Fruit fly (Drosophila melanogaster) whole organism, embryonic: ENCODE results near the gene AlkB.

Experiments
- BEAF-32 ChIP-seq: fragments of 200-800 bp; sonication (Bioruptor generic); optimal IDR thresholded peaks from 3 replicates; lab custom pipeline; 2017; ENCODE audit warnings: missing biosample characterization, missing genetic modification characterization, mild to moderate bottlenecking, moderate library complexity, missing genetic modification reagents
- Bgb ChIP-seq: fragments of 200-800 bp; sonication (Bioruptor generic); IDR thresholded peaks from 2 replicates; pipeline ENCODE4 v1.3.6; 2022; ENCODE audit warnings: missing biosample characterization, missing genetic modification characterization; ENCODE audit not compliant: partially characterized antibody
- CG12299 ChIP-seq: fragments of 200-800 bp; sonication (Bioruptor generic); optimal IDR thresholded peaks from 2 replicates; lab custom pipeline; 2018; ENCODE audit warnings: missing biosample characterization, mild to moderate bottlenecking, missing genetic modification characterization
- CG12659 ChIP-seq: fragments of 200-800 bp; sonication (Bioruptor generic); optimal IDR thresholded peaks from 3 replicates; lab custom pipeline; 2017; ENCODE audit warnings: mild to moderate bottlenecking, missing biosample characterization, missing genetic modification reagents, missing genetic modification characterization
- CG13287 ChIP-seq: fragments of 200-800 bp; sonication (Bioruptor generic); IDR thresholded peaks from 2 replicates; pipeline ENCODE4 v1.3.6; 2022; ENCODE audit warnings: missing biosample characterization, missing genetic modification characterization; ENCODE audit not compliant: partially characterized antibody
- CG14965 ChIP-seq: fragments of 200-800 bp; sonication (Bioruptor generic); optimal IDR thresholded peaks from 2 replicates; lab custom pipeline; 2016; ENCODE audit warnings: missing biosample characterization, missing genetic modification characterization, borderline replicate concordance
- CG1603 ChIP-seq: fragments of 200-800 bp; sonication (Bioruptor generic); optimal IDR thresholded peaks from 2 replicates; lab custom pipeline; 2019; ENCODE audit warnings: missing biosample characterization, mild to moderate bottlenecking, missing genetic modification characterization, moderate library complexity
- CG16863 ChIP-seq: fragments of 200-800 bp; sonication (Bioruptor generic); optimal IDR thresholded peaks from 3 replicates; lab custom pipeline; 2016; ENCODE audit warnings: missing biosample characterization, missing genetic modification characterization
- CG18619 ChIP-seq: fragments of 200-800 bp; sonication (Bioruptor generic); optimal IDR thresholded peaks from 3 replicates; lab custom pipeline; 2017; ENCODE audit warnings: missing biosample characterization, mild to moderate bottlenecking, missing genetic modification characterization
- CG2712 ChIP-seq: fragments of 200-800 bp; optimal IDR thresholded peaks from 3 replicates; lab custom pipeline; 2019; ENCODE audit warnings: missing biosample characterization, mild to moderate bottlenecking, missing genetic modification characterization, moderate library complexity
- CG3163 ChIP-seq: fragments of 200-800 bp; sonication (Bioruptor generic); optimal IDR thresholded peaks from 3 replicates; lab custom pipeline; 2016; ENCODE audit warnings: missing biosample characterization, missing genetic modification characterization
- CG3995 ChIP-seq: fragments of 200-800 bp; sonication (Bioruptor generic); optimal IDR thresholded peaks from 3 replicates; lab custom pipeline; 2016; ENCODE audit warnings: missing biosample characterization, missing genetic modification characterization
- CG42726 ChIP-seq: fragments of 200-800 bp; sonication (Bioruptor generic); IDR thresholded peaks from 2 replicates; pipeline ENCODE4 v1.3.6; 2022; ENCODE audit warnings: missing biosample characterization, missing genetic modification characterization; ENCODE audit not compliant: partially characterized antibody
- CG4730 ChIP-seq: fragments of 200-800 bp; sonication (Bioruptor generic); IDR thresholded peaks from 2 replicates; pipeline ENCODE4 v1.3.6; 2022; ENCODE audit warnings: missing biosample characterization, missing genetic modification characterization
- CG6791 ChIP-seq: fragments of 200-800 bp; sonication (Bioruptor generic); IDR thresholded peaks from 3 replicates; pipeline ENCODE4 v1.3.6; 2022; ENCODE audit warnings: missing biosample characterization, missing genetic modification characterization; ENCODE audit not compliant: partially characterized antibody
- Doc3 ChIP-seq: fragments of 200-800 bp; sonication (Bioruptor generic); IDR thresholded peaks from 3 replicates; pipeline ENCODE4 v1.3.6; 2022; ENCODE audit warnings: missing biosample characterization, missing genetic modification characterization; ENCODE audit not compliant: partially characterized antibody
- Dref ChIP-seq: fragments of 200-800 bp; sonication (Bioruptor generic); IDR thresholded peaks from 2 replicates; pipeline ENCODE4 v1.3.6; 2022; ENCODE audit warnings: missing biosample characterization, missing genetic modification characterization
- E2f2 ChIP-seq: fragments of 200-800 bp; sonication (Bioruptor generic); IDR thresholded peaks from 2 replicates; pipeline ENCODE4 v1.3.6; 2022; ENCODE audit warnings: missing biosample characterization, missing genetic modification characterization
- Elba2 ChIP-seq: fragments of 200-800 bp; sonication (Bioruptor generic); optimal IDR thresholded peaks from 3 replicates; lab custom pipeline; 2016; ENCODE audit warnings: missing biosample characterization, missing genetic modification characterization
- HLH4C ChIP-seq: fragments of 200-800 bp; sonication (Bioruptor generic); IDR thresholded peaks from 3 replicates; pipeline ENCODE4 v1.3.6; 2022; ENCODE audit warnings: missing biosample characterization, missing genetic modification characterization; ENCODE audit not compliant: partially characterized antibody
- HmgZ ChIP-seq: fragments of 200-800 bp; sonication (Bioruptor generic); optimal IDR thresholded peaks from 2 replicates; lab custom pipeline; 2018; ENCODE audit warnings: missing biosample characterization, mild to moderate bottlenecking, missing genetic modification characterization
- Opbp ChIP-seq: fragments of 200-800 bp; sonication (Bioruptor generic); IDR thresholded peaks from 3 replicates; pipeline ENCODE4 v1.3.6; 2022; ENCODE audit warnings: missing biosample characterization, missing genetic modification characterization; ENCODE audit not compliant: partially characterized antibody
- Scr ChIP-seq: fragments of 200-800 bp; sonication (Bioruptor generic); IDR thresholded peaks from 2 replicates; pipeline ENCODE4 v1.3.6; 2022; ENCODE audit warnings: missing biosample characterization, missing genetic modification characterization; ENCODE audit not compliant: partially characterized antibody
- Sry-β ChIP-seq: fragments of 200-800 bp; sonication (Bioruptor generic); optimal IDR thresholded peaks from 2 replicates; lab custom pipeline; 2018; ENCODE audit warnings: missing biosample characterization, mild to moderate bottlenecking, missing genetic modification characterization, moderate library complexity
- YL-1 ChIP-seq: fragments of 200-800 bp; sonication (Bioruptor generic); optimal IDR thresholded peaks from 3 replicates; lab custom pipeline; 2017; ENCODE audit warnings: missing biosample characterization, mild to moderate bottlenecking, missing genetic modification characterization
- ato ChIP-seq: fragments of 200-800 bp; sonication (Bioruptor generic); IDR thresholded peaks from 2 replicates; pipeline ENCODE4 v1.3.6; 2022; ENCODE audit warnings: missing biosample characterization, missing genetic modification characterization; ENCODE audit not compliant: partially characterized antibody
- bbx ChIP-seq: fragments of 200-800 bp; sonication (Bioruptor generic); IDR thresholded peaks from 2 replicates; pipeline ENCODE4 v1.3.6; 2022; ENCODE audit warnings: missing biosample characterization, missing genetic modification characterization; ENCODE audit not compliant: partially characterized antibody
- chinmo ChIP-seq: fragments of 200-800 bp; sonication (Bioruptor generic); IDR thresholded peaks from 4 replicates; pipeline ENCODE4 v1.3.6; 2022; ENCODE audit warnings: missing biosample characterization, missing genetic modification characterization; ENCODE audit not compliant: partially characterized antibody
- fu2 ChIP-seq: fragments of 200-800 bp; sonication (Bioruptor generic); optimal IDR thresholded peaks from 2 replicates; lab custom pipeline; 2016; ENCODE audit warnings: missing biosample characterization, missing genetic modification characterization
- hb ChIP-seq: fragments of 200-800 bp; sonication (Bioruptor generic); IDR thresholded peaks from 3 replicates; pipeline ENCODE4 v1.3.6; 2022; ENCODE audit warnings: missing biosample characterization, missing genetic modification characterization; ENCODE audit not compliant: partially characterized antibody
- hbn ChIP-seq: fragments of 200-800 bp; sonication (Bioruptor generic); IDR thresholded peaks from 2 replicates; pipeline ENCODE4 v1.3.6; 2022; ENCODE audit warnings: missing biosample characterization, missing genetic modification characterization; ENCODE audit not compliant: partially characterized antibody
- hkb ChIP-seq, 2 experiments: fragments of 200-800 bp in 1 of 2; fragments of >200 bp in 1 of 2; sonication (Bioruptor generic) in 1 of 2; IDR thresholded peaks in 1 of 2; optimal IDR thresholded peaks in 1 of 2; 2 replicates each; pipeline versions ENCODE4 v1.3.6 to Lab custom; 2017 to 2022; ENCODE audit warnings: missing biosample characterization in 1 of 2, missing genetic modification characterization in 1 of 2
- knrl ChIP-seq: fragments of 200-800 bp; sonication (Bioruptor generic); IDR thresholded peaks from 3 replicates; pipeline ENCODE4 v1.3.6; 2022; ENCODE audit warnings: missing biosample characterization, missing genetic modification characterization; ENCODE audit not compliant: partially characterized antibody
- lbe ChIP-seq: fragments of 200-800 bp; sonication (Bioruptor generic); optimal IDR thresholded peaks from 2 replicates; lab custom pipeline; 2016; ENCODE audit warnings: missing biosample characterization, mild to moderate bottlenecking, missing genetic modification characterization
- mam ChIP-seq: fragments of 200-800 bp; sonication (Bioruptor generic); optimal IDR thresholded peaks from 3 replicates; lab custom pipeline; 2016; ENCODE audit warnings: missing biosample characterization, missing genetic modification characterization
- nmo ChIP-seq: fragments of 200-800 bp; sonication (Bioruptor generic); optimal IDR thresholded peaks from 2 replicates; lab custom pipeline; 2018; ENCODE audit warnings: missing biosample characterization, mild to moderate bottlenecking, missing genetic modification characterization, moderate library complexity
- phol ChIP-seq: fragments of 200-800 bp; sonication (Bioruptor generic); optimal IDR thresholded peaks from 3 replicates; lab custom pipeline; 2018; ENCODE audit warnings: missing biosample characterization, mild to moderate bottlenecking, missing genetic modification characterization, moderate library complexity
- pnt ChIP-seq: fragments of 200-800 bp; sonication (Bioruptor generic); optimal IDR thresholded peaks from 3 replicates; lab custom pipeline; 2016; ENCODE audit warnings: missing biosample characterization, missing genetic modification characterization
- sna ChIP-seq: fragments of 200-800 bp; sonication (Bioruptor generic); IDR thresholded peaks from 2 replicates; pipeline ENCODE4 v1.3.6; 2022; ENCODE audit warnings: missing biosample characterization, missing genetic modification characterization; ENCODE audit not compliant: partially characterized antibody
- ssp ChIP-seq: fragments of 200-800 bp; sonication (Bioruptor generic); IDR thresholded peaks from 2 replicates; pipeline ENCODE4 v1.3.6; 2022; ENCODE audit warnings: missing biosample characterization, missing genetic modification characterization
- tna ChIP-seq: fragments of 200-800 bp; sonication (Bioruptor generic); IDR thresholded peaks from 2 replicates; pipeline ENCODE4 v1.3.6; 2022; ENCODE audit warnings: missing biosample characterization, missing genetic modification characterization; ENCODE audit not compliant: partially characterized antibody
- trh ChIP-seq: fragments of 200-800 bp; sonication (Bioruptor generic); optimal IDR thresholded peaks from 2 replicates; lab custom pipeline; 2016; ENCODE audit warnings: missing biosample characterization, missing genetic modification characterization
- unpg ChIP-seq: fragments of 200-800 bp; sonication (Bioruptor generic); optimal IDR thresholded peaks from 3 replicates; lab custom pipeline; 2018; ENCODE audit warnings: missing biosample characterization, mild to moderate bottlenecking, missing genetic modification characterization, moderate library complexity
- wek ChIP-seq: fragments of 200-800 bp; sonication (Bioruptor generic); optimal IDR thresholded peaks from 3 replicates; lab custom pipeline; 2018; ENCODE audit warnings: missing biosample characterization, mild to moderate bottlenecking, missing genetic modification characterization, moderate library complexity
- zen2 ChIP-seq: fragments of 200-800 bp; sonication (Bioruptor generic); IDR thresholded peaks from 3 replicates; pipeline ENCODE4 v1.3.6; 2022; ENCODE audit warnings: missing biosample characterization, missing genetic modification characterization; ENCODE audit not compliant: partially characterized antibody
- zf30C ChIP-seq: fragments of 200-800 bp; sonication (Bioruptor generic); optimal IDR thresholded peaks from 3 replicates; lab custom pipeline; 2018; ENCODE audit warnings: missing biosample characterization, mild to moderate bottlenecking, missing genetic modification characterization

The AlkB gene

DNA sequence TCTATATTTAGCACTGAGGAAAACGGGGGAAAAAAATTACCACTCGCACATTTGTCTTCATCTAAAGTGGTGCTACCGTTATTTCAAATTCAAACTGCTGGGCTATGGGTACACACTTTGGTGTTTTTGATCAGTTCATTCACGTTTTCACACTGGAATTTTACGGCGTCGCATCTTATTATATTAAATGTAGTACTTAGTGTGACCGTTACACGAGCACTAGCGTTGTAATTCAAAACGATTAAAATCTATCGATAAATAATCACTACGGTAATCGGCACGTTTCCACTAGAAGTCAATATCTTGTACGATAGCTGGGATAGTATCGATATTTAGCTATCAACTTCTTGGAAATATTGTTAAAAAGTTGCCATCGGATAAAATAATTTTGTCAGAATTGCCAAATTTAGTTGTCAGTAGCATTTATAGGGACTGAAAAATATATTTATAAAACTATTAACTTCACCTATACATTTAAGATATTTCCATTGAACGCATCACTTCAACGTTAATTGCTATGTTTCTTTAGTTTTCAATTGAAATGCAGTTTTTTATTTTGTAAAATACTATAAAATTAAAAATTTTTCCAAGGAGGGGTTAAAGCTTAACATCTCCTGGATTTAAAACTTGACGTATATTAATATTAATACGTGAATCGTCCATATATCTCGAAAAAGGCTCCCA is 1.5 kb downstream of the AlkB start, which contains the start of the genes CG46440 and Myb (continued):
- TF ChIP-seq Elba2 (GFP tag; lab: Kevin White, UChicago) (peak; percentile 29), tna (GFP tag; lab: Robert Waterston, UW) (peak; percentile 78), fu2 (GFP tag; lab: Kevin White, UChicago) (no peak), CG42726 (peak; percentile 75; the same call in 1 of the 2 replicates), CG12659 (peak; percentile 61), hkb (optimal IDR thresholded peaks at IDR 0.05; lab: Kevin White, UChicago) (no peak), hkb (GFP tag; IDR thresholded peaks at IDR 0.05; lab: Robert Waterston, UW) (0 out of 2 replicates have a peak, but pooled peaks have one; percentile 19), zf30C (peak; percentile 60), nmo (GFP tag; lab: Kevin White, UChicago) (peak; percentile 14), hb (GFP tag; lab: Robert Waterston, UW) (peak; percentile 82), CG14965 (GFP tag; lab: Kevin White, UChicago) (no peak), Bgb (peak; percentile 86), zen2 (GFP tag; lab: Robert Waterston, UW) (no peak), HmgZ (peak; percentile 14), YL-1 (peak; percentile 43), CG3163 (GFP tag; lab: Kevin White, UChicago) (no peak), Dref (GFP tag; lab: Robert Waterston, UW) (peak; percentile 88), bbx (peak; percentile 87), CG2712 (tag; lab: Kevin White, UChicago) (peak; percentile 26), CG1603 (tag; lab: Kevin White, UChicago) (peak; percentile 67), CG18619 (GFP tag; lab: Kevin White, UChicago) (no peak), mam (GFP tag; lab: Kevin White, UChicago) (peak; percentile 5), hbn (GFP tag; lab: Robert Waterston, UW) (peak; percentile 56), CG4730 (no peak), phol (tag; lab: Kevin White, UChicago) (peak; percentile 9), E2f2 (GFP tag; lab: Robert Waterston, UW) (0 out of 2 replicates have a peak, but pooled peaks have one; percentile 10), CG13287 (GFP tag; lab: Robert Waterston, UW) (peak; percentile 79), knrl (peak; percentile 82), chinmo (GFP tag; lab: Robert Waterston, UW) (peak; percentile 64; the same call in 1 of the 4 replicates), pnt (GFP tag; lab: Kevin White, UChicago) (no peak), trh (no peak), Opbp (GFP tag; lab: Robert Waterston, UW) (peak; percentile 91), sna (GFP tag; lab: Robert Waterston, UW) (peak; percentile 57), lbe (GFP tag; lab: Kevin White, UChicago) (peak; percentile 10), ato (peak; percentile 83), wek (peak; percentile 12), unpg (GFP tag; lab: Kevin White, UChicago) (peak; percentile 1), CG6791 (GFP tag; lab: Robert Waterston, UW) (peak; percentile 90), Doc3 (GFP tag; lab: Robert Waterston, UW) (peak; percentile 59; the same call in 1 of the 3 replicates), CG12299 (tag; lab: Kevin White, UChicago) (peak; percentile 7), HLH4C (GFP tag; lab: Robert Waterston, UW) (peak; percentile 84), CG3995 (GFP tag; lab: Kevin White, UChicago) (peak; percentile 71), CG16863 (GFP tag; lab: Kevin White, UChicago) (no peak), Sry-β (GFP tag; lab: Kevin White, UChicago) (no peak), Scr (GFP tag; lab: Robert Waterston, UW) (peak; percentile 83), ssp (GFP tag; lab: Robert Waterston, UW) (peak; percentile 81), BEAF-32 (GFP tag; lab: Kevin White, UChicago) (peak; percentile 83)
